Worm (Caenorhabditis elegans) whole organism, L3 larva: ENCODE measurements around the gene srh-46.

Experiments used
- R02D3.7 ChIP-seq: fragments of 150-350 bp; optimal IDR thresholded peaks from 2 replicates; lab custom pipeline; 2014; ENCODE audit warnings: missing biosample characterization, missing genetic modification characterization
- ZK546.5 ChIP-seq: sonication (generic microtip); optimal IDR thresholded peaks from 2 replicates; lab custom pipeline; 2017; ENCODE audit warnings: missing biosample characterization, missing genetic modification characterization
- aly-2 ChIP-seq: fragments of 150-350 bp; optimal IDR thresholded peaks from 2 replicates; lab custom pipeline; 2014; ENCODE audit warnings: missing biosample characterization, missing genetic modification characterization
- ama-1 ChIP-seq: fragments of 150-350 bp; optimal IDR thresholded peaks from 2 replicates; lab custom pipeline; 2018
- ceh-16 ChIP-seq: sonication (generic microtip); optimal IDR thresholded peaks from 2 replicates; lab custom pipeline; 2017; ENCODE audit warnings: missing biosample characterization, missing genetic modification characterization
- ceh-28 ChIP-seq: fragments of 150-350 bp; optimal IDR thresholded peaks from 2 replicates; lab custom pipeline; 2014; ENCODE audit warnings: missing biosample characterization, missing genetic modification reagents, missing genetic modification characterization
- ceh-9 ChIP-seq: sonication (generic microtip); optimal IDR thresholded peaks from 2 replicates; lab custom pipeline; 2018; ENCODE audit warnings: missing biosample characterization, missing genetic modification characterization
- daf-12 ChIP-seq: fragments of 150-350 bp; optimal IDR thresholded peaks from 2 replicates; lab custom pipeline; 2014; ENCODE audit warnings: missing biosample characterization, missing genetic modification reagents, missing genetic modification characterization
- egl-5 ChIP-seq: fragments of 150-350 bp; optimal IDR thresholded peaks from 2 replicates; lab custom pipeline; 2017; ENCODE audit warnings: missing biosample characterization, missing genetic modification reagents, missing genetic modification characterization, inconsistent platforms
- elt-1 ChIP-seq: fragments of 150-350 bp; optimal IDR thresholded peaks from 2 replicates; lab custom pipeline; 2014; ENCODE audit warnings: missing biosample characterization, missing genetic modification characterization
- eor-1 ChIP-seq, 2 experiments: fragments of 150-350 bp; optimal IDR thresholded peaks; 2 replicates each; lab custom pipeline; 2014 to 2018; ENCODE audit warnings: missing biosample characterization in 2 of 2, missing genetic modification characterization in 2 of 2
- fkh-10 ChIP-seq: sonication (generic microtip); optimal IDR thresholded peaks from 2 replicates; lab custom pipeline; 2017; ENCODE audit warnings: missing biosample characterization, missing genetic modification reagents, missing genetic modification characterization
- fkh-2 ChIP-seq: fragments of 150-350 bp; optimal IDR thresholded peaks from 2 replicates; lab custom pipeline; 2014; ENCODE audit warnings: missing biosample characterization, missing genetic modification reagents, missing genetic modification characterization
- fos-1 ChIP-seq: fragments of 150-350 bp; optimal IDR thresholded peaks from 2 replicates; lab custom pipeline; 2014; ENCODE audit warnings: missing biosample characterization, missing genetic modification characterization
- hmg-11 ChIP-seq: sonication (generic microtip); optimal IDR thresholded peaks from 2 replicates; lab custom pipeline; 2016; ENCODE audit warnings: missing genetic modification characterization, missing compliant biosample characterization
- jun-1 ChIP-seq: fragments of 150-350 bp; optimal IDR thresholded peaks from 2 replicates; lab custom pipeline; 2014; ENCODE audit warnings: missing biosample characterization, missing genetic modification reagents, missing genetic modification characterization
- lin-39 ChIP-seq: fragments of 150-350 bp; optimal IDR thresholded peaks from 2 replicates; lab custom pipeline; 2018; ENCODE audit warnings: missing biosample characterization, missing genetic modification reagents, missing genetic modification characterization
- lsy-12 ChIP-seq: sonication (generic microtip); optimal IDR thresholded peaks from 2 replicates; lab custom pipeline; 2016; ENCODE audit warnings: mild to moderate bottlenecking, missing genetic modification characterization, missing compliant biosample characterization
- mml-1 ChIP-seq: fragments of 150-350 bp; sonication (generic microtip); optimal IDR thresholded peaks from 3 replicates; lab custom pipeline; 2014; ENCODE audit warnings: missing biosample characterization, missing genetic modification characterization
- nfya-1 ChIP-seq: sonication (generic microtip); optimal IDR thresholded peaks from 2 replicates; lab custom pipeline; 2017; ENCODE audit warnings: missing genetic modification characterization, mild to moderate bottlenecking, missing compliant biosample characterization, antibody characterized with exemption, moderate library complexity; ENCODE audit not compliant: insufficient read depth
- nhr-11 ChIP-seq: fragments of 150-350 bp; optimal IDR thresholded peaks from 2 replicates; lab custom pipeline; 2014; ENCODE audit warnings: missing biosample characterization, missing genetic modification characterization
- nhr-23 ChIP-seq: fragments of 150-350 bp; optimal IDR thresholded peaks from 2 replicates; lab custom pipeline; 2014; ENCODE audit warnings: missing biosample characterization, missing genetic modification reagents, missing genetic modification characterization
- nhr-237 ChIP-seq: fragments of 150-350 bp; optimal IDR thresholded peaks from 2 replicates; lab custom pipeline; 2014; ENCODE audit warnings: missing biosample characterization, missing genetic modification characterization
- nhr-25 ChIP-seq: sonication (generic microtip); optimal IDR thresholded peaks from 2 replicates; lab custom pipeline; 2017; ENCODE audit warnings: missing biosample characterization, missing genetic modification characterization
- nhr-43 ChIP-seq: sonication (generic microtip); optimal IDR thresholded peaks from 2 replicates; lab custom pipeline; 2016; ENCODE audit warnings: mild to moderate bottlenecking, missing genetic modification characterization, missing compliant biosample characterization; ENCODE audit not compliant: poor library complexity, severe bottlenecking
- nhr-67 ChIP-seq: fragments of 150-350 bp; optimal IDR thresholded peaks from 2 replicates; lab custom pipeline; 2014; ENCODE audit warnings: missing biosample characterization, missing genetic modification characterization
- nhr-76 ChIP-seq: fragments of 150-350 bp; sonication (generic microtip); optimal IDR thresholded peaks from 5 replicates; lab custom pipeline; 2014; ENCODE audit warnings: missing biosample characterization, missing genetic modification characterization
- nhr-77 ChIP-seq: fragments of 150-350 bp; optimal IDR thresholded peaks from 2 replicates; lab custom pipeline; 2014; ENCODE audit warnings: missing biosample characterization, missing genetic modification characterization
- pha-4 ChIP-seq: fragments of 150-350 bp; optimal IDR thresholded peaks from 2 replicates; lab custom pipeline; 2014; ENCODE audit warnings: missing biosample characterization, missing genetic modification reagents, missing genetic modification characterization
- sea-2 ChIP-seq: fragments of 150-350 bp; sonication (generic microtip); optimal IDR thresholded peaks from 4 replicates; lab custom pipeline; 2014; ENCODE audit warnings: missing biosample characterization, missing genetic modification reagents, missing genetic modification characterization
- snpc-4 ChIP-seq: fragments of 150-350 bp; optimal IDR thresholded peaks from 2 replicates; lab custom pipeline; 2014; ENCODE audit warnings: missing biosample characterization, missing genetic modification characterization
- tbx-2 ChIP-seq: sonication (generic microtip); optimal IDR thresholded peaks from 2 replicates; lab custom pipeline; 2016; ENCODE audit warnings: mild to moderate bottlenecking, missing genetic modification characterization, missing compliant biosample characterization
- unc-39 ChIP-seq: sonication (generic microtip); optimal IDR thresholded peaks from 4 replicates; lab custom pipeline; 2017; ENCODE audit warnings: missing biosample characterization, missing genetic modification characterization
- unc-62 ChIP-seq: fragments of 150-350 bp; sonication (generic microtip); optimal IDR thresholded peaks from 4 replicates; lab custom pipeline; 2014; ENCODE audit warnings: missing biosample characterization, missing genetic modification reagents, missing genetic modification characterization
- zag-1 ChIP-seq: fragments of 150-350 bp; optimal IDR thresholded peaks from 2 replicates; lab custom pipeline; 2014; ENCODE audit warnings: missing biosample characterization, missing genetic modification characterization
- ztf-4 ChIP-seq: fragments of 150-350 bp; optimal IDR thresholded peaks from 2 replicates; lab custom pipeline; 2014; ENCODE audit warnings: missing biosample characterization, missing genetic modification characterization

The srh-46 gene

ce11 chrV:11260622-11261021, 42.1 kb downstream of the srh-46 start, which contains the start of gene F07B10.7:
Gene F07B10.7 (minus strand): TSS chrV:11260722.
- TF ChIP-seq fkh-2 (tag; lab: Kevin White, UChicago): no peak
- TF ChIP-seq snpc-4 (tag; lab: Kevin White, UChicago): no peak
- TF ChIP-seq R02D3.7 (tag; lab: Kevin White, UChicago): no peak
- no peak for TF ChIP-seq unc-62 (GFP tag; lab: Kevin White, UChicago)
- TF ChIP-seq nhr-77 (tag; lab: Kevin White, UChicago): no peak
- TF ChIP-seq eor-1 (tag; optimal IDR thresholded peaks at IDR 0.05; lab: Kevin White, UChicago): no peak
- TF ChIP-seq elt-1 (tag; lab: Kevin White, UChicago): no peak
- TF ChIP-seq nhr-11: no peak
- TF ChIP-seq tbx-2 (tag; lab: Kevin White, UChicago): no peak
- TF ChIP-seq ceh-9 (tag; lab: Kevin White, UChicago): no peak
- TF ChIP-seq nhr-76: no peak
- no peak for TF ChIP-seq fos-1 (tag; lab: Kevin White, UChicago)
- TF ChIP-seq, all 47 proteins: peak for 0

- TF ChIP-seq R02D3.7 (tag; lab: Kevin White, UChicago) (no peak), aly-2 (no peak), ceh-9 (tag; lab: Kevin White, UChicago) (no peak), hmg-11 (tag; lab: Kevin White, UChicago) (no peak), daf-12 (tag; lab: Kevin White, UChicago) (no peak), fos-1 (tag; lab: Kevin White, UChicago) (no peak), eor-1 (tag; optimal IDR thresholded peaks at IDR 0.05; lab: Kevin White, UChicago) (no peak), fkh-10 (no peak), nhr-25 (tag; lab: Kevin White, UChicago) (no peak), ceh-28 (no peak), unc-62 (GFP tag; lab: Kevin White, UChicago) (no peak), jun-1 (no peak), nhr-23 (no peak), fkh-2 (tag; lab: Kevin White, UChicago) (no peak), unc-39 (tag; lab: Kevin White, UChicago) (no peak), nhr-67 (no peak)
- TF ChIP-seq, all 47 proteins: peak for 0
Observed at ce11 chrV:11258896-11259295, 43.8 kb downstream of the srh-46 start, which contains the start of gene lgc-36. Gene lgc-36 (minus strand): TSS chrV:11258996.

ce11 chrV:11254980-11255379, 47.7 kb downstream of the srh-46 start, which contains the start of gene srsx-31:
Gene srsx-31 (minus strand): TSS chrV:11255080.
- TF ChIP-seq fos-1 (tag; lab: Kevin White, UChicago) (no peak), lin-39 (tag; lab: Kevin White, UChicago) (no peak), fkh-10 (no peak), nhr-237 (tag; lab: Kevin White, UChicago) (no peak), nhr-11 (no peak), nhr-23 (no peak), sea-2 (no peak), mml-1 (no peak), zag-1 (tag; lab: Kevin White, UChicago) (no peak), tbx-2 (tag; lab: Kevin White, UChicago) (no peak), ama-1 (lab: Kevin White, UChicago) (no peak), ZK546.5 (tag; lab: Kevin White, UChicago) (no peak), pha-4 (tag; lab: Kevin White, UChicago) (no peak)

- TF ChIP-seq daf-12 (tag; lab: Kevin White, UChicago) (no peak), aly-2 (no peak), lsy-12 (tag; lab: Kevin White, UChicago) (no peak), nhr-43 (tag; lab: Kevin White, UChicago) (no peak), fkh-10 (no peak), hmg-11 (tag; lab: Kevin White, UChicago) (no peak), sea-2 (no peak), nfya-1 (tag; lab: Kevin White, UChicago) (no peak), ceh-16 (tag; lab: Kevin White, UChicago) (no peak), egl-5 (tag; lab: Kevin White, UChicago) (no peak), mml-1 (no peak), ceh-9 (tag; lab: Kevin White, UChicago) (no peak), fos-1 (tag; lab: Kevin White, UChicago) (no peak), nhr-25 (tag; lab: Kevin White, UChicago) (no peak), ztf-4 (tag; lab: Kevin White, UChicago) (no peak)
Observed at ce11 chrV:11252429-11252828, 50.3 kb downstream of the srh-46 start, which contains the start of gene srsx-33. Gene srsx-33 (minus strand): TSS chrV:11252529.
